Worm (Caenorhabditis elegans) whole organism, late embryonic: ENCODE data around the gene H20E11.2.

Experiments used
- ama-1 ChIP-seq: fragments of 150-350 bp; optimal IDR thresholded peaks from 2 replicates; lab custom pipeline; 2014
- ceh-2 ChIP-seq: sonication (generic microtip); optimal IDR thresholded peaks from 2 replicates; lab custom pipeline; 2016; ENCODE audit warnings: missing genotype, missing genetic modification characterization, missing compliant biosample characterization
- ceh-34 ChIP-seq: sonication (generic microtip); optimal IDR thresholded peaks from 2 replicates; lab custom pipeline; 2016; ENCODE audit warnings: mild to moderate bottlenecking, missing genetic modification characterization, missing compliant biosample characterization
- ceh-9 ChIP-seq: sonication (generic microtip); optimal IDR thresholded peaks from 2 replicates; lab custom pipeline; 2016; ENCODE audit warnings: mild to moderate bottlenecking, missing genetic modification characterization, inconsistent platforms, missing compliant biosample characterization
- elt-2 ChIP-seq: sonication (generic microtip); optimal IDR thresholded peaks from 2 replicates; lab custom pipeline; 2016; ENCODE audit warnings: missing genetic modification reagents, missing genetic modification characterization, missing compliant biosample characterization
- ets-4 ChIP-seq: sonication (generic microtip); optimal IDR thresholded peaks from 2 replicates; lab custom pipeline; 2016; ENCODE audit warnings: missing genetic modification characterization, missing compliant biosample characterization
- fkh-10 ChIP-seq: fragments of 150-350 bp; optimal IDR thresholded peaks from 2 replicates; lab custom pipeline; 2014; ENCODE audit warnings: missing biosample characterization, missing genetic modification reagents, missing genetic modification characterization
- fkh-6 ChIP-seq: sonication (generic microtip); optimal IDR thresholded peaks from 2 replicates; lab custom pipeline; 2016; ENCODE audit warnings: missing genetic modification characterization, missing compliant biosample characterization
- gmeb-2 ChIP-seq: sonication (generic microtip); optimal IDR thresholded peaks from 2 replicates; lab custom pipeline; 2016; ENCODE audit warnings: missing genetic modification characterization, inconsistent platforms, missing compliant biosample characterization
- mec-3 ChIP-seq: sonication (generic microtip); optimal IDR thresholded peaks from 2 replicates; lab custom pipeline; 2016; ENCODE audit warnings: borderline replicate concordance, missing genetic modification characterization, missing compliant biosample characterization
- nhr-11 ChIP-seq: fragments of 150-350 bp; optimal IDR thresholded peaks from 2 replicates; lab custom pipeline; 2014; ENCODE audit warnings: missing biosample characterization, missing genetic modification characterization
- pqm-1 ChIP-seq: sonication (generic microtip); optimal IDR thresholded peaks from 2 replicates; lab custom pipeline; 2016; ENCODE audit warnings: missing genetic modification characterization, missing compliant biosample characterization
- rnt-1 ChIP-seq: sonication (generic microtip); optimal IDR thresholded peaks from 2 replicates; lab custom pipeline; 2016; ENCODE audit warnings: missing genetic modification characterization, missing compliant biosample characterization
- unc-55 ChIP-seq: sonication (generic microtip); optimal IDR thresholded peaks from 2 replicates; lab custom pipeline; 2017; ENCODE audit warnings: missing biosample characterization, missing genetic modification reagents, missing genetic modification characterization

ce11 chrIV:6821709-6822108 lies 5.9 kb upstream of the H20E11.2 start:
- no peak for TF ChIP-seq nhr-11 (tag; lab: Kevin White, UChicago)
- TF ChIP-seq fkh-6 (tag; lab: Kevin White, UChicago): no peak
- TF ChIP-seq ama-1 (lab: Kevin White, UChicago): no peak
- TF ChIP-seq rnt-1: no peak
- TF ChIP-seq mec-3 (tag; lab: Kevin White, UChicago): no peak
- TF ChIP-seq unc-55 (GFP tag; lab: Kevin White, UChicago): no peak
- no peak for TF ChIP-seq pqm-1 (tag; lab: Kevin White, UChicago)
- TF ChIP-seq gmeb-2 (tag; lab: Kevin White, UChicago): no peak
- no peak for TF ChIP-seq fkh-10
- no peak for TF ChIP-seq ets-4 (tag; lab: Kevin White, UChicago)
- no peak for TF ChIP-seq elt-2
- TF ChIP-seq ceh-2 (tag; lab: Kevin White, UChicago): no peak
- TF ChIP-seq ceh-34: no peak
- TF ChIP-seq ceh-9: no peak
